Fruit fly (Drosophila melanogaster) whole organism, embryonic: ENCODE measurements around the gene loj.

Experiments used
- ATbp ChIP-seq: fragments of 200-800 bp; sonication (Bioruptor generic); optimal IDR thresholded peaks from 2 replicates; lab custom pipeline; 2017; ENCODE audit warnings: missing biosample characterization, mild to moderate bottlenecking, missing genetic modification characterization, missing genetic modification reagents
- Atf-2 ChIP-seq: fragments of 200-800 bp; sonication (Bioruptor generic); optimal IDR thresholded peaks from 2 replicates; lab custom pipeline; 2016; ENCODE audit warnings: missing biosample characterization, missing genetic modification characterization
- Atf6 ChIP-seq: fragments of 200-800 bp; sonication (Bioruptor generic); IDR thresholded peaks from 2 replicates; pipeline ENCODE4 v1.3.6; 2022; ENCODE audit warnings: missing biosample characterization, missing genetic modification characterization
- Bgb ChIP-seq: fragments of 200-800 bp; sonication (Bioruptor generic); IDR thresholded peaks from 2 replicates; pipeline ENCODE4 v1.3.6; 2022; ENCODE audit warnings: missing biosample characterization, missing genetic modification characterization; ENCODE audit not compliant: partially characterized antibody
- Blimp-1 ChIP-seq: fragments of 200-800 bp; sonication (Bioruptor generic); optimal IDR thresholded peaks from 3 replicates; lab custom pipeline; 2018; ENCODE audit warnings: missing biosample characterization, missing genetic modification characterization, mild to moderate bottlenecking, moderate library complexity, missing genetic modification reagents
- CG17829 ChIP-seq: fragments of 200-800 bp; optimal IDR thresholded peaks from 2 replicates; lab custom pipeline; 2019; ENCODE audit warnings: missing biosample characterization, mild to moderate bottlenecking, missing genetic modification characterization, moderate library complexity
- CG18476 ChIP-seq: fragments of 200-800 bp; sonication (Bioruptor generic); optimal IDR thresholded peaks from 2 replicates; lab custom pipeline; 2016; ENCODE audit warnings: missing biosample characterization, mild to moderate bottlenecking, missing genetic modification characterization
- CG2875 ChIP-seq: fragments of 200-800 bp; sonication (Bioruptor generic); optimal IDR thresholded peaks from 2 replicates; lab custom pipeline; 2017; ENCODE audit warnings: missing biosample characterization, mild to moderate bottlenecking, missing genetic modification characterization, missing genetic modification reagents
- CG30020 ChIP-seq: fragments of 200-800 bp; optimal IDR thresholded peaks from 2 replicates; lab custom pipeline; 2019; ENCODE audit warnings: missing biosample characterization, mild to moderate bottlenecking, missing genetic modification characterization, moderate library complexity
- CG31224 ChIP-seq: fragments of 200-800 bp; sonication (Bioruptor generic); IDR thresholded peaks from 2 replicates; pipeline ENCODE4 v1.3.6; 2022; ENCODE audit warnings: missing biosample characterization, missing genetic modification characterization
- CG3281 ChIP-seq: fragments of 200-800 bp; sonication (Bioruptor generic); optimal IDR thresholded peaks from 3 replicates; lab custom pipeline; 2017; ENCODE audit warnings: missing biosample characterization, mild to moderate bottlenecking, missing genetic modification characterization
- CG3847 ChIP-seq: fragments of 200-800 bp; sonication (Bioruptor generic); IDR thresholded peaks from 2 replicates; pipeline ENCODE4 v1.3.6; 2022; ENCODE audit warnings: missing biosample characterization, missing genetic modification characterization
- CG3995 ChIP-seq: fragments of 200-800 bp; sonication (Bioruptor generic); optimal IDR thresholded peaks from 3 replicates; lab custom pipeline; 2016; ENCODE audit warnings: missing biosample characterization, missing genetic modification characterization
- CG42726 ChIP-seq: fragments of 200-800 bp; sonication (Bioruptor generic); IDR thresholded peaks from 2 replicates; pipeline ENCODE4 v1.3.6; 2022; ENCODE audit warnings: missing biosample characterization, missing genetic modification characterization; ENCODE audit not compliant: partially characterized antibody
- CG4404 ChIP-seq: fragments of 200-800 bp; sonication (Bioruptor generic); IDR thresholded peaks from 2 replicates; pipeline ENCODE4 v1.3.6; 2022; ENCODE audit warnings: missing biosample characterization, missing genetic modification characterization
- CG4854 ChIP-seq: fragments of 200-800 bp; sonication (Bioruptor generic); optimal IDR thresholded peaks from 2 replicates; lab custom pipeline; 2016; ENCODE audit warnings: missing biosample characterization, missing genetic modification characterization, inconsistent platforms
- CG7786 ChIP-seq: fragments of 200-800 bp; sonication (Bioruptor generic); optimal IDR thresholded peaks from 2 replicates; lab custom pipeline; 2016; ENCODE audit warnings: missing biosample characterization, missing genetic modification characterization
- CG7987 ChIP-seq: fragments of 200-800 bp; sonication (Bioruptor generic); optimal IDR thresholded peaks from 2 replicates; lab custom pipeline; 2018; ENCODE audit warnings: missing biosample characterization, mild to moderate bottlenecking, missing genetic modification characterization, moderate library complexity
- CG8089 ChIP-seq: fragments of 200-800 bp; sonication (Bioruptor generic); optimal IDR thresholded peaks from 3 replicates; lab custom pipeline; 2016; ENCODE audit warnings: missing biosample characterization, missing genetic modification characterization
- CG9727 ChIP-seq: fragments of 200-800 bp; sonication (Bioruptor generic); optimal IDR thresholded peaks from 3 replicates; lab custom pipeline; 2017; ENCODE audit warnings: missing biosample characterization, mild to moderate bottlenecking, missing genetic modification characterization
- CG9797 ChIP-seq: fragments of 200-800 bp; sonication (Bioruptor generic); optimal IDR thresholded peaks from 3 replicates; lab custom pipeline; 2018; ENCODE audit warnings: missing biosample characterization, mild to moderate bottlenecking, missing genetic modification characterization
- CoRest ChIP-seq: fragments of 200-800 bp; sonication (Bioruptor generic); optimal IDR thresholded peaks from 3 replicates; lab custom pipeline; 2018; ENCODE audit warnings: missing biosample characterization, mild to moderate bottlenecking, missing genetic modification characterization, moderate library complexity
- CrebB ChIP-seq: fragments of 200-800 bp; sonication (Bioruptor generic); optimal IDR thresholded peaks from 3 replicates; lab custom pipeline; 2018; ENCODE audit warnings: missing biosample characterization, mild to moderate bottlenecking, missing genetic modification characterization
- E2f2 ChIP-seq: fragments of 200-800 bp; sonication (Bioruptor generic); IDR thresholded peaks from 2 replicates; pipeline ENCODE4 v1.3.6; 2022; ENCODE audit warnings: missing biosample characterization, missing genetic modification characterization
- Eip74EF ChIP-seq, 2 experiments: fragments of 200-800 bp in 1 of 2; fragments of >200 bp in 1 of 2; sonication (Bioruptor generic) in 1 of 2; optimal IDR thresholded peaks; 2 replicates each; lab custom pipeline; 2017 to 2019; ENCODE audit warnings: missing biosample characterization in 2 of 2, missing genetic modification characterization in 2 of 2, mild to moderate bottlenecking in 1 of 2, moderate library complexity in 1 of 2
- Fer1 ChIP-seq: fragments of 200-800 bp; sonication (Bioruptor generic); optimal IDR thresholded peaks from 2 replicates; lab custom pipeline; 2017; ENCODE audit warnings: missing biosample characterization, mild to moderate bottlenecking, missing genetic modification characterization
- Kr ChIP-seq: fragments of 200-800 bp; sonication (Bioruptor generic); optimal IDR thresholded peaks from 2 replicates; lab custom pipeline; 2017; ENCODE audit warnings: missing biosample characterization, mild to moderate bottlenecking, missing genetic modification characterization
- Lim3 ChIP-seq: fragments of 200-800 bp; sonication (Bioruptor generic); IDR thresholded peaks from 2 replicates; pipeline ENCODE4 v1.3.6; 2022; ENCODE audit warnings: missing biosample characterization, missing genetic modification characterization
- MTF-1 ChIP-seq: fragments of 200-800 bp; sonication (Bioruptor generic); optimal IDR thresholded peaks from 2 replicates; lab custom pipeline; 2018; ENCODE audit warnings: missing biosample characterization, mild to moderate bottlenecking, missing genetic modification characterization, borderline replicate concordance
- NFAT ChIP-seq: fragments of 200-800 bp; sonication (Bioruptor generic); IDR thresholded peaks from 2 replicates; pipeline ENCODE4 v1.3.6; 2022; ENCODE audit warnings: missing biosample characterization, missing genetic modification characterization
- NK7.1 ChIP-seq: fragments of 200-800 bp; sonication (Bioruptor generic); optimal IDR thresholded peaks from 3 replicates; lab custom pipeline; 2016; ENCODE audit warnings: missing biosample characterization, missing genetic modification characterization
- Neu2 ChIP-seq: fragments of 200-800 bp; sonication (Bioruptor generic); optimal IDR thresholded peaks from 3 replicates; lab custom pipeline; 2016; ENCODE audit warnings: missing biosample characterization, missing genetic modification characterization, borderline replicate concordance
- Opbp ChIP-seq: fragments of 200-800 bp; sonication (Bioruptor generic); IDR thresholded peaks from 3 replicates; pipeline ENCODE4 v1.3.6; 2022; ENCODE audit warnings: missing biosample characterization, missing genetic modification characterization; ENCODE audit not compliant: partially characterized antibody
- Rx ChIP-seq: fragments of 200-800 bp; sonication (Bioruptor generic); IDR thresholded peaks from 2 replicates; pipeline ENCODE4 v1.3.6; 2022; ENCODE audit warnings: missing biosample characterization, missing genetic modification characterization
- Six4 ChIP-seq: fragments of 200-800 bp; sonication (Bioruptor generic); optimal IDR thresholded peaks from 2 replicates; lab custom pipeline; 2016; ENCODE audit warnings: missing biosample characterization, missing genetic modification characterization
- ash1 ChIP-seq: fragments of 200-800 bp; sonication (Bioruptor generic); optimal IDR thresholded peaks from 2 replicates; lab custom pipeline; 2018; ENCODE audit warnings: missing biosample characterization, mild to moderate bottlenecking, missing genetic modification characterization
- chn ChIP-seq: fragments of 200-800 bp; sonication (Bioruptor generic); optimal IDR thresholded peaks from 2 replicates; lab custom pipeline; 2016; ENCODE audit warnings: missing biosample characterization, missing genetic modification characterization
- gfzf ChIP-seq: fragments of 200-800 bp; sonication (Bioruptor generic); optimal IDR thresholded peaks from 2 replicates; lab custom pipeline; 2016; ENCODE audit warnings: missing biosample characterization, mild to moderate bottlenecking, missing genetic modification characterization, moderate library complexity
- hkb ChIP-seq, 2 experiments: fragments of 200-800 bp in 1 of 2; fragments of >200 bp in 1 of 2; sonication (Bioruptor generic) in 1 of 2; IDR thresholded peaks in 1 of 2; optimal IDR thresholded peaks in 1 of 2; 2 replicates each; pipeline versions ENCODE4 v1.3.6 to Lab custom; 2017 to 2022; ENCODE audit warnings: missing biosample characterization in 1 of 2, missing genetic modification characterization in 1 of 2
- lbe ChIP-seq: fragments of 200-800 bp; sonication (Bioruptor generic); optimal IDR thresholded peaks from 2 replicates; lab custom pipeline; 2016; ENCODE audit warnings: missing biosample characterization, mild to moderate bottlenecking, missing genetic modification characterization
- lilli ChIP-seq: fragments of 200-800 bp; sonication (Bioruptor generic); optimal IDR thresholded peaks from 3 replicates; lab custom pipeline; 2016; ENCODE audit warnings: missing biosample characterization, missing genetic modification characterization
- row ChIP-seq: fragments of 200-800 bp; sonication (Bioruptor generic); IDR thresholded peaks from 3 replicates; pipeline ENCODE4 v1.3.6; 2022; ENCODE audit warnings: missing biosample characterization, missing genetic modification characterization
- sd ChIP-seq: fragments of 200-800 bp; sonication (Bioruptor generic); optimal IDR thresholded peaks from 3 replicates; lab custom pipeline; 2018; ENCODE audit warnings: missing biosample characterization, mild to moderate bottlenecking, missing genetic modification characterization, moderate library complexity
- slou ChIP-seq: fragments of 200-800 bp; sonication (Bioruptor generic); optimal IDR thresholded peaks from 3 replicates; lab custom pipeline; 2016; ENCODE audit warnings: missing biosample characterization, missing genetic modification characterization
- tll ChIP-seq, 2 experiments: fragments of 200-800 bp in 1 of 2; fragments of >200 bp in 1 of 2; sonication (Bioruptor generic) in 1 of 2; optimal IDR thresholded peaks; 2 replicates each; lab custom pipeline; 2017 to 2019; ENCODE audit warnings: missing biosample characterization in 2 of 2, missing genetic modification characterization in 2 of 2, mild to moderate bottlenecking in 1 of 2, moderate library complexity in 1 of 2
- vvl ChIP-seq: fragments of 200-800 bp; sonication (Bioruptor generic); IDR thresholded peaks from 2 replicates; pipeline ENCODE4 v1.3.6; 2022; ENCODE audit warnings: missing biosample characterization, missing genetic modification characterization
- zen ChIP-seq: fragments of 200-800 bp; sonication (Bioruptor generic); optimal IDR thresholded peaks from 3 replicates; lab custom pipeline; 2018; ENCODE audit warnings: missing biosample characterization, mild to moderate bottlenecking, missing genetic modification characterization, moderate library complexity

The loj gene

dm6 chr3L:6124616-6125408, 30.0 kb downstream of the loj start (continued):
- TF ChIP-seq CG4854 (GFP tag; lab: Kevin White, UChicago) (peak; percentile 77), Opbp (no peak), slou (GFP tag; lab: Kevin White, UChicago) (peak; percentile 2), CG2875 (peak; percentile 84), chn (no peak), lbe (no peak), Six4 (peak; percentile 46), CG4404 (GFP tag; lab: Robert Waterston, UW) (no peak), Atf6 (GFP tag; lab: Robert Waterston, UW) (peak; percentile 71), CG30020 (tag; lab: Kevin White, UChicago) (peak; percentile 97), CG8089 (GFP tag; lab: Kevin White, UChicago) (peak; percentile 59), sd (peak; percentile 10), Atf-2 (GFP tag; lab: Kevin White, UChicago) (no peak), lilli (GFP tag; lab: Kevin White, UChicago) (peak; percentile 32), CoRest (peak; percentile 39), MTF-1 (peak; percentile 94), Rx (GFP tag; lab: Robert Waterston, UW) (peak; percentile 81), CG18476 (peak; percentile 8), CG17829 (tag; lab: Kevin White, UChicago) (peak; percentile 69), CrebB (tag; lab: Kevin White, UChicago) (peak; percentile 65), vvl (peak; percentile 96), CG3847 (GFP tag; lab: Robert Waterston, UW) (peak; percentile 67), Bgb (GFP tag; lab: Robert Waterston, UW) (peak; percentile 22; the same call in 1 of the 2 replicates), tll (GFP tag; optimal IDR thresholded peaks at IDR 0.05; lab: Kevin White, UChicago) (peak in 1 of 2 experiments; percentile 81), CG31224 (GFP tag; lab: Robert Waterston, UW) (peak; percentile 68), hkb (optimal IDR thresholded peaks at IDR 0.05; lab: Kevin White, UChicago) (peak; percentile 59), hkb (GFP tag; IDR thresholded peaks at IDR 0.05; lab: Robert Waterston, UW) (peak; percentile 91), gfzf (GFP tag; lab: Kevin White, UChicago) (peak; percentile 26), CG42726 (GFP tag; lab: Robert Waterston, UW) (peak; percentile 42; the same call in 1 of the 2 replicates), Lim3 (no peak), Eip74EF (GFP tag; optimal IDR thresholded peaks at IDR 0.05; lab: Kevin White, UChicago) (peak in 1 of 2 experiments; percentile 63), CG9727 (GFP tag; lab: Kevin White, UChicago) (peak; percentile 71), NK7.1 (GFP tag; lab: Kevin White, UChicago) (peak; percentile 79), row (GFP tag; lab: Robert Waterston, UW) (peak; percentile 22; the same call in 1 of the 3 replicates), CG7786 (GFP tag; lab: Kevin White, UChicago) (no peak), ATbp (peak; percentile 81), Blimp-1 (GFP tag; lab: Kevin White, UChicago) (peak; percentile 42), zen (tag; lab: Kevin White, UChicago) (peak; percentile 55), ash1 (peak; percentile 77), NFAT (peak; percentile 89), Kr (GFP tag; lab: Kevin White, UChicago) (no peak), CG7987 (GFP tag; lab: Kevin White, UChicago) (peak; percentile 94), Fer1 (GFP tag; lab: Kevin White, UChicago) (peak; percentile 89), Neu2 (no peak), E2f2 (GFP tag; lab: Robert Waterston, UW) (peak; percentile 64), CG3995 (GFP tag; lab: Kevin White, UChicago) (peak; percentile 3), CG3281 (GFP tag; lab: Kevin White, UChicago) (peak; percentile 84), CG9797 (GFP tag; lab: Kevin White, UChicago) (peak; percentile 29)
